Worm (Caenorhabditis elegans) whole organism, L4 larva: ENCODE measurements around the gene C33D9.6.

ENCODE experiments used
- R02D3.7 ChIP-seq: fragments of 150-350 bp; sonication (generic microtip); optimal IDR thresholded peaks from 3 replicates; lab custom pipeline; 2014; ENCODE audit warnings: missing biosample characterization, missing genetic modification characterization
- ceh-20 ChIP-seq: fragments of 200-800 bp; sonication (Bioruptor generic); IDR thresholded peaks from 2 replicates; pipeline ENCODE4 v1.3.6; 2022; ENCODE audit warnings: missing genetic modification reagents, missing genetic modification characterization, missing compliant biosample characterization
- ceh-82 ChIP-seq: sonication (generic microtip); optimal IDR thresholded peaks from 2 replicates; lab custom pipeline; 2017; ENCODE audit warnings: missing biosample characterization, missing genetic modification characterization
- zag-1 ChIP-seq: fragments of 150-350 bp; optimal IDR thresholded peaks from 2 replicates; lab custom pipeline; 2014; ENCODE audit warnings: missing biosample characterization, missing genetic modification characterization

DNA sequence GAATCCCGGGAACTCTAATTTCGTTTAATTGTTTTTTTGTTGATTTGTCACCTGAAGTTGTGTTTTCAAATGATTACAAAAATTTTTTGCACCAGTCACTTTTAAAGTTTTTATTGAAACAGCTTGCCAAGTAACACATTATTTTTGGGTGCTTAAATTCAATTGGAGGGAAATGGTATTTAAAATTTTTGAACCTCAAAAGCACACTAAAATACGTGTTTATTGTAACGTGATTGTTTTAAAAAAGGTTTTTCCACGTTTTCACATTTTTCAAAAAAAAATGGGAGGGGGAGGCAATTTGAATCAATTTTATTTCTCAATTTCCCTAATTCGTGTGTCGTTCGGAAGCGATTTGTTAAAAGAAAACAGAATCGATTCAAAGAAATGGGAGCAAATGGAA lies 43.2 kb upstream of the C33D9.6 start, which contains the start of gene T28C6.5:
- TF ChIP-seq zag-1 (tag; lab: Kevin White, UChicago) (no peak), R02D3.7 (tag; lab: Kevin White, UChicago) (no peak), ceh-20 (GFP tag; lab: Robert Waterston, UW) (no peak), ceh-82 (no peak)
